Worm (Caenorhabditis elegans): Measurements from ENCODE around the gene ecps-2.

Gene ecps-2

ce11 chrIII:10460427-10461163, 17.7 kb downstream of the ecps-2 start, which contains the start of gene ecps-1 (continued):
- TF ChIP-seq daf-12 (tag; optimal IDR thresholded peaks at IDR 0.05) (no peak), pqm-1 (tag; optimal IDR thresholded peaks at IDR 0.05) (peak; percentile 57), ceh-9 (tag; optimal IDR thresholded peaks at IDR 0.05) (no peak), nhr-77 (tag; optimal IDR thresholded peaks at IDR 0.05) (no peak), sea-2 (GFP tag; optimal IDR thresholded peaks at IDR 0.05) (no peak), hmg-11 (tag; optimal IDR thresholded peaks at IDR 0.05) (no peak), ztf-11 (tag; optimal IDR thresholded peaks at IDR 0.05) (no peak)

- no peak for TF ChIP-seq nhr-237 (tag; optimal IDR thresholded peaks at IDR 0.05)
- no peak for TF ChIP-seq ceh-9 (tag; optimal IDR thresholded peaks at IDR 0.05)
- no peak for TF ChIP-seq ztf-4 (tag; optimal IDR thresholded peaks at IDR 0.05)
- no peak for TF ChIP-seq unc-62 (GFP tag; optimal IDR thresholded peaks at IDR 0.05)
- TF ChIP-seq ZK546.5 (tag; optimal IDR thresholded peaks at IDR 0.05) = no peak
- TF ChIP-seq nhr-43 (tag; optimal IDR thresholded peaks at IDR 0.05; ENCODE audit: poor library complexity, severe bottlenecking) = peak; percentile 93
- peak; percentile 80 for TF ChIP-seq lin-15B (tag; optimal IDR thresholded peaks at IDR 0.05)
- TF ChIP-seq ztf-11 (tag; optimal IDR thresholded peaks at IDR 0.05) = no peak
- TF ChIP-seq ceh-28 (tag; optimal IDR thresholded peaks at IDR 0.05) = peak; percentile 73
- TF ChIP-seq R02D3.7 (tag; optimal IDR thresholded peaks at IDR 0.05) = peak; percentile 79
- TF ChIP-seq mml-1 (tag; optimal IDR thresholded peaks at IDR 0.05) = no peak
- TF ChIP-seq eor-1 (tag; optimal IDR thresholded peaks at IDR 0.05) = no peak
- no peak for TF ChIP-seq jun-1 (tag; optimal IDR thresholded peaks at IDR 0.05)
- TF ChIP-seq nfya-1 (tag; optimal IDR thresholded peaks at IDR 0.05; ENCODE audit: insufficient read depth) = peak; percentile 69
- TF ChIP-seq ceh-16 (tag; optimal IDR thresholded peaks at IDR 0.05) = peak; percentile 72
- peak; percentile 26 for TF ChIP-seq egl-5 (tag; optimal IDR thresholded peaks at IDR 0.05)
- TF ChIP-seq fos-1 (tag; optimal IDR thresholded peaks at IDR 0.05) = peak; percentile 28
- TF ChIP-seq zag-1 (tag; optimal IDR thresholded peaks at IDR 0.05) = no peak
- TF ChIP-seq lin-39 (tag; optimal IDR thresholded peaks at IDR 0.05) = peak; percentile 91
- peak; percentile 77 for TF ChIP-seq nhr-23 (tag; optimal IDR thresholded peaks at IDR 0.05)
- TF ChIP-seq ama-1 (optimal IDR thresholded peaks at IDR 0.05) = no peak
- no peak for TF ChIP-seq nhr-76 (tag; optimal IDR thresholded peaks at IDR 0.05)
- peak; percentile 56 for TF ChIP-seq nhr-25 (tag; optimal IDR thresholded peaks at IDR 0.05)
- peak; percentile 56 for TF ChIP-seq elt-1 (tag; optimal IDR thresholded peaks at IDR 0.05)
- peak; percentile 42 for TF ChIP-seq fkh-10 (GFP tag; optimal IDR thresholded peaks at IDR 0.05)
- TF ChIP-seq daf-12 (tag; optimal IDR thresholded peaks at IDR 0.05) = no peak
- TF ChIP-seq pqm-1 (tag; optimal IDR thresholded peaks at IDR 0.05) = peak; percentile 11
- TF ChIP-seq unc-39 (tag; optimal IDR thresholded peaks at IDR 0.05) = no peak
- peak; percentile 78 for TF ChIP-seq tbx-2 (tag; optimal IDR thresholded peaks at IDR 0.05)
- peak; percentile 22 for TF ChIP-seq egl-27 (tag; optimal IDR thresholded peaks at IDR 0.05)
- no peak for TF ChIP-seq fkh-2 (tag; optimal IDR thresholded peaks at IDR 0.05)
- no peak for TF ChIP-seq nhr-11 (tag; optimal IDR thresholded peaks at IDR 0.05)
- TF ChIP-seq skn-1 (tag; optimal IDR thresholded peaks at IDR 0.05) = peak; percentile 59
- TF ChIP-seq pha-4 (tag; optimal IDR thresholded peaks at IDR 0.05) = peak; percentile 62
- TF ChIP-seq sea-2 (GFP tag; optimal IDR thresholded peaks at IDR 0.05) = no peak
- TF ChIP-seq aly-2 (tag; optimal IDR thresholded peaks at IDR 0.05) = no peak
- TF ChIP-seq nhr-28 (tag; optimal IDR thresholded peaks at IDR 0.05) = no peak
- TF ChIP-seq nhr-67 (tag; optimal IDR thresholded peaks at IDR 0.05) = no peak
- TF ChIP-seq ceh-82 (tag; optimal IDR thresholded peaks at IDR 0.05) = peak; percentile 56
- peak; percentile 32 for TF ChIP-seq snpc-4 (tag; optimal IDR thresholded peaks at IDR 0.05)
- TF ChIP-seq elt-2 (tag; optimal IDR thresholded peaks at IDR 0.05) = peak; percentile 46
- no peak for TF ChIP-seq nhr-77 (tag; optimal IDR thresholded peaks at IDR 0.05)
- TF ChIP-seq nhr-12 (tag; optimal IDR thresholded peaks at IDR 0.05) = no peak
- no peak for TF ChIP-seq elt-3 (tag; optimal IDR thresholded peaks at IDR 0.05)
- TF ChIP-seq lsy-12 (tag; optimal IDR thresholded peaks at IDR 0.05) = peak; percentile 85
- peak; percentile 98 for TF ChIP-seq hmg-11 (tag; optimal IDR thresholded peaks at IDR 0.05)
- TF ChIP-seq mdl-1 (tag; optimal IDR thresholded peaks at IDR 0.05) = peak; percentile 72
These were observed 18.3 kb downstream of the ecps-2 start, which contains the start of gene atx-2 for ce11 chrIII:10461164-10461546. Gene atx-2, plus strand, starts transcription at chrIII:10461389.
